Fruit fly (Drosophila melanogaster) whole organism, wandering third instar larva: ENCODE results near the gene jvl.

Source experiments
- Abd-B ChIP-seq: fragments of >200 bp; optimal IDR thresholded peaks from 2 replicates; lab custom pipeline; 2017; ENCODE audit warnings: missing biosample characterization, missing genetic modification characterization
- CG32264 ChIP-seq: fragments of 200-800 bp; sonication (Bioruptor generic); optimal IDR thresholded peaks from 2 replicates; lab custom pipeline; 2016; ENCODE audit warnings: missing biosample characterization, missing genetic modification characterization
- CrebA ChIP-seq: fragments of 200-800 bp; sonication (Bioruptor generic); optimal IDR thresholded peaks from 2 replicates; lab custom pipeline; 2016; ENCODE audit warnings: missing biosample characterization, mild to moderate bottlenecking, missing genetic modification characterization, borderline replicate concordance
- Dfd ChIP-seq: fragments of >200 bp; optimal IDR thresholded peaks from 2 replicates; lab custom pipeline; 2017; ENCODE audit warnings: missing biosample characterization, missing genetic modification characterization
- Dif ChIP-seq: fragments of 200-275, 200-300 bp; sonication (Bioruptor generic); optimal IDR thresholded peaks from 2 replicates; lab custom pipeline; 2018; ENCODE audit warnings: missing biosample characterization, missing genetic modification characterization; ENCODE audit not compliant: partially characterized antibody
- HLH106 ChIP-seq: fragments of 200-800 bp; optimal IDR thresholded peaks from 3 replicates; lab custom pipeline; 2019; ENCODE audit warnings: missing biosample characterization, mild to moderate bottlenecking, missing genetic modification characterization, moderate library complexity
- Hnf4 ChIP-seq: fragments of 200-800 bp; sonication (Bioruptor generic); optimal IDR thresholded peaks from 2 replicates; lab custom pipeline; 2016; ENCODE audit warnings: missing biosample characterization, mild to moderate bottlenecking, missing genetic modification characterization
- Hr78 ChIP-seq: fragments of >200 bp; optimal IDR thresholded peaks from 2 replicates; lab custom pipeline; 2017; ENCODE audit warnings: missing biosample characterization, missing genetic modification characterization
- Hr83 ChIP-seq: fragments of 200-300 bp; sonication (Bioruptor generic); optimal IDR thresholded peaks from 2 replicates; lab custom pipeline; 2016; ENCODE audit warnings: missing biosample characterization, mild to moderate bottlenecking, missing genetic modification characterization, moderate library complexity; ENCODE audit not compliant: poor library complexity, severe bottlenecking
- Jra ChIP-seq: sonication (Bioruptor generic); optimal IDR thresholded peaks from 2 replicates; lab custom pipeline; 2016; ENCODE audit warnings: missing biosample characterization, missing genetic modification characterization
- Mio ChIP-seq: sonication (Bioruptor generic); optimal IDR thresholded peaks from 2 replicates; lab custom pipeline; 2016; ENCODE audit warnings: missing biosample characterization, missing genetic modification characterization
- Myc ChIP-seq: fragments of >200 bp; optimal IDR thresholded peaks from 2 replicates; lab custom pipeline; 2017
- OdsH ChIP-seq: fragments of 200-800 bp; sonication (Bioruptor generic); optimal IDR thresholded peaks from 2 replicates; lab custom pipeline; 2016; ENCODE audit warnings: missing biosample characterization, mild to moderate bottlenecking, missing genetic modification characterization
- Rel ChIP-seq, 2 experiments: fragments of 200-800 bp; sonication (Bioruptor generic) in 1 of 2; optimal IDR thresholded peaks; 2 replicates in 1 of 2; 3 replicates in 1 of 2; lab custom pipeline; 2016 to 2019; ENCODE audit warnings: mild to moderate bottlenecking in 2 of 2, missing biosample characterization in 2 of 2, missing genetic modification characterization in 2 of 2, moderate library complexity in 1 of 2
- Sp1 ChIP-seq: fragments of 200-800 bp; sonication (Bioruptor generic); optimal IDR thresholded peaks from 3 replicates; lab custom pipeline; 2019; ENCODE audit warnings: missing biosample characterization, mild to moderate bottlenecking, missing genetic modification characterization, moderate library complexity
- br ChIP-seq: fragments of 200-800 bp; sonication (Bioruptor generic); optimal IDR thresholded peaks from 2 replicates; lab custom pipeline; 2016; ENCODE audit warnings: missing biosample characterization, missing genetic modification characterization
- brk ChIP-seq: fragments of 200-800 bp; sonication (Bioruptor generic); optimal IDR thresholded peaks from 2 replicates; lab custom pipeline; 2016; ENCODE audit warnings: missing biosample characterization, mild to moderate bottlenecking, missing genetic modification characterization
- dl ChIP-seq, 2 experiments: fragments of 175-275, 200-275 bp in 1 of 2; fragments of 200-275 bp in 1 of 2; sonication (Bioruptor generic); optimal IDR thresholded peaks; lab custom pipeline; 2018; ENCODE audit warnings: mild to moderate bottlenecking in 2 of 2, missing biosample characterization in 2 of 2, missing genetic modification characterization in 2 of 2, moderate library complexity in 2 of 2; ENCODE audit not compliant: partially characterized antibody in 2 of 2, insufficient read depth in 1 of 2
- dmrt93B ChIP-seq: fragments of 200-800 bp; sonication (Bioruptor generic); optimal IDR thresholded peaks from 2 replicates; lab custom pipeline; 2018; ENCODE audit warnings: missing biosample characterization, mild to moderate bottlenecking, missing genetic modification characterization
- dsf ChIP-seq: sonication (Bioruptor generic); optimal IDR thresholded peaks from 2 replicates; lab custom pipeline; 2016; ENCODE audit warnings: missing biosample characterization, missing genetic modification characterization, borderline replicate concordance
- ey ChIP-seq: fragments of 200-800 bp; sonication (Bioruptor generic); optimal IDR thresholded peaks from 2 replicates; lab custom pipeline; 2016; ENCODE audit warnings: missing biosample characterization, missing genetic modification characterization
- foxo ChIP-seq, 2 experiments: fragments of 200-800 bp; sonication (Bioruptor generic); optimal IDR thresholded peaks; 2 replicates in 1 of 2; 3 replicates in 1 of 2; lab custom pipeline; 2016 to 2017; ENCODE audit warnings: missing biosample characterization in 2 of 2, missing genetic modification characterization in 2 of 2
- fru ChIP-seq: fragments of 200-800 bp; sonication (Bioruptor generic); optimal IDR thresholded peaks from 3 replicates; lab custom pipeline; 2016; ENCODE audit warnings: missing biosample characterization, mild to moderate bottlenecking, missing genetic modification characterization
- h ChIP-seq: fragments of 200-800 bp; sonication (Bioruptor generic); optimal IDR thresholded peaks from 3 replicates; lab custom pipeline; 2016; ENCODE audit warnings: missing biosample characterization, mild to moderate bottlenecking, missing genetic modification characterization
- jim ChIP-seq: fragments of 175-275, 200-325 bp; sonication (Bioruptor generic); optimal IDR thresholded peaks from 2 replicates; lab custom pipeline; 2016; ENCODE audit warnings: missing biosample characterization, mild to moderate bottlenecking, missing genetic modification characterization
- pan ChIP-seq: fragments of >200 bp; optimal IDR thresholded peaks from 2 replicates; lab custom pipeline; 2017
- psq ChIP-seq: fragments of 200-800 bp; sonication (Bioruptor generic); optimal IDR thresholded peaks from 3 replicates; lab custom pipeline; 2017; ENCODE audit warnings: missing biosample characterization, mild to moderate bottlenecking, missing genetic modification characterization, moderate library complexity
- rgr ChIP-seq: fragments of 200-800 bp; sonication (Bioruptor generic); optimal IDR thresholded peaks from 3 replicates; lab custom pipeline; 2016; ENCODE audit warnings: missing biosample characterization, mild to moderate bottlenecking, missing genetic modification characterization
- sv ChIP-seq: fragments of 200-800 bp; sonication (Bioruptor generic); optimal IDR thresholded peaks from 3 replicates; lab custom pipeline; 2016; ENCODE audit warnings: missing biosample characterization, missing genetic modification characterization
- tai ChIP-seq: sonication (Bioruptor generic); optimal IDR thresholded peaks from 2 replicates; lab custom pipeline; 2016; ENCODE audit warnings: missing biosample characterization, missing genetic modification characterization
- woc ChIP-seq: sonication (Bioruptor generic); optimal IDR thresholded peaks from 2 replicates; lab custom pipeline; 2016; ENCODE audit warnings: missing biosample characterization, mild to moderate bottlenecking, missing genetic modification characterization

Gene jvl

DNA sequence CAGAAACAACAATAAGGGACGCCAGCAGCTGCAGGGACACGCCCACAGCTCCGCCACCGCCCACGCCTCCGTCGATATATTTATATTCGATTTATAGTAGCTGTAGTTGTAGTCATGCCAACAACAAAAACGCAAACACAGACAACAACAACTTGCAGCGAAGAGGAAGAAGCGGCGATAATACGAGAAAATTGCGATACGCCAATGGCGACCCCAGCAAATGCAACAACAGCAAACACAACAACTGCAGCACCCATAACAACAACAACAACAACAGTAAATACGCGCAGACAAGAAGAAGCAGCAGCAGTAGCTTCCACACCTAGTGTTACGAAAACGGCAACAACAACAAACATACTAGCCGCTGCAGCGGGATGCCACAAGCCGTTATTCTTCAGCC lies 682 bp downstream of the jvl start:
- no peak for TF ChIP-seq Hr78 (GFP tag; lab: Kevin White, UChicago)
- TF ChIP-seq Dfd (GFP tag; lab: Kevin White, UChicago): peak; percentile 57
- TF ChIP-seq Rel (GFP tag; optimal IDR thresholded peaks at IDR 0.05; lab: Kevin White, UChicago): no peak
- no peak for TF ChIP-seq Rel (tag; optimal IDR thresholded peaks at IDR 0.05; lab: Kevin White, UChicago)
- TF ChIP-seq CG32264: no peak

DNA sequence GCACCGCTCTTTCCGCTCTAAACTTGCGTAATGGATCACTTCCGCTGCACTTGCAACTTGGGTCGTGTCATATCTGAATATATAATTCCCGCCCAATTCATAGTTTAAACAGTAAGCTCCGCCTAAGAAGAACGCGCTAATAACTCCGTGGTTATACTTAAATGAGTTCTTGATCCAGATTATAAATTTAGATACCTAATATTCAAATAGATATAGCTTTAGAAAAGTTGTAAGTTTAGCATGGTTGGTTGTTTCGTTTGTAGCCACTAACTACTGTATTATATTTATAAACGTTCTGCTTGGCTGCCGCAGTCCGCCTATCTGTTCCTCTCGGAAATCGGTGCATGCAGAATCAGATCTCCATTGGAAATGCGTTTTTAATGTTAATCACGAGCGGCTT lies 1.5 kb downstream of the jvl start:
- TF ChIP-seq sv (peak; percentile 32), dmrt93B (GFP tag; lab: Kevin White, UChicago) (no peak), Myc (lab: Kevin White, UChicago) (no peak), dsf (GFP tag; lab: Kevin White, UChicago) (no peak), Hnf4 (GFP tag; lab: Kevin White, UChicago) (peak; percentile 26), br (GFP tag; lab: Kevin White, UChicago) (peak; percentile 52), brk (GFP tag; lab: Kevin White, UChicago) (peak; percentile 14), woc (no peak), ey (GFP tag; lab: Kevin White, UChicago) (peak; percentile 39), jim (GFP tag; lab: Kevin White, UChicago) (no peak), HLH106 (peak; percentile 25), Sp1 (GFP tag; lab: Kevin White, UChicago) (peak; percentile 13), Jra (GFP tag; lab: Kevin White, UChicago) (no peak), h (peak; percentile 43), CrebA (no peak), rgr (GFP tag; lab: Kevin White, UChicago) (peak; percentile 6), Mio (GFP tag; lab: Kevin White, UChicago) (no peak), Abd-B (GFP tag; lab: Kevin White, UChicago) (no peak), Hr83 (GFP tag; lab: Kevin White, UChicago) (no peak), psq (peak; percentile 10), Dfd (GFP tag; lab: Kevin White, UChicago) (no peak), fru (GFP tag; lab: Kevin White, UChicago) (peak; percentile 60), foxo (GFP tag; optimal IDR thresholded peaks at IDR 0.05; lab: Kevin White, UChicago) (peak in 1 of 2 experiments; percentile 59)

DNA sequence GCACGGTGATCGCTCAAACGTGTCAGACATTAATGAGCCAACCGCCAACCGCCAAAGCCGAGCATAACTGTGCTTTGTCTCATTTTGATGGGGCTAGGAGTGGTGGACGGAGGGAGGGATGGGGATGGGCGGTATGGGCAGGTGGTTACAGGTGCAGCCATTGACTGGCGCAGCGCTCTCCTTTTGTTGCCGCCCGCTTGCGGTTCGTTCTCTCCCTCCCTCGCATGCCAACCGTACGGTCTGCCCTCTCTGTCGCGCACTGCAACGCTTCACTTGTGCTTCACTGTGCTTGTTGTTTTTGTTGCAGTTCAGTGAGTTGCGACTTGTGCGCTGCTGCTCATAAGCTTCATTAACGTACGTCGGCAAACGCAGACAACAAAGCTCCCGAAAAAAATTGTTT lies 2.0 kb downstream of the jvl start:
- TF ChIP-seq Rel (GFP tag; optimal IDR thresholded peaks at IDR 0.05; lab: Kevin White, UChicago) (no peak), Rel (tag; optimal IDR thresholded peaks at IDR 0.05; lab: Kevin White, UChicago) (peak; percentile 3), Sp1 (GFP tag; lab: Kevin White, UChicago) (no peak)
- TF ChIP-seq, all 38 proteins: peak for 1

DNA sequence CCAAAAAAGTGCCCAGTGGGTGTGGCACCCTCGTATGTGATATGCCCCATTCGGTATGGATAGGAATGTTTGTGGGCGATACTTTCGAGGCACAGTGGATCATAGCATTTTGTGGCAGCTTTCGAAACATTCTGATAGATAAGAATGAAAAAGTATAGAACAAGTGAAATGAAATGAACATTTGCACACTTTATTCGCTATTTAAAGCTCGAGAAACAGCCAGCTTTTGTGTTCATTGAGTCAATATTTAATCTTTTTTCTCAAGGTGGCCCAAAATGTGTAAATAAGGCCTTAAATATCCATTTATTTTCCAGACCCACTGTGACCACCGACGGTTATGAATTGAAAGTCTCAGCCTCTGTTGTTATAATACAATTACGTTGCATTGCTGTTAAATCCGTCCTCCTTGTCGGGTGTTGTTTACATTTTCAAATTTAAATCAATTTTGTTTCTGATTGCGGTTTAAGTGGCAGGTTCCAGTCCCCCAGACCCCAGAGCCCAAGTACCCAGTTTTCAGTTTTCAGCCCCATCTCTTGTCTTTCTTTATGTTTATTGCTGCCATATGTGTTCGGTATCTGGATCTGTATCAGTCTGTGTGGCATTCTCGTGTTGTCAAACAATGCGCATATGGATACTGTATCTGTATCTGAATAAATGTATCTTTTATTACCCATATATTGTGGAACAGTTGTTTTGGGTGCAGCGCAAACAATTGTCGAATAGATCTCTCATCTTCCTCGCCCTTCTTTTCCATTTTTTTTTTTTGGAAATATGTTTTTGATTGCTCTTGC lies 3.2 kb downstream of the jvl start:
- TF ChIP-seq Rel (GFP tag; optimal IDR thresholded peaks at IDR 0.05; lab: Kevin White, UChicago) (no peak), Rel (tag; optimal IDR thresholded peaks at IDR 0.05; lab: Kevin White, UChicago) (peak; percentile 44), OdsH (peak; percentile 33), pan (lab: Kevin White, UChicago) (no peak), woc (no peak), brk (GFP tag; lab: Kevin White, UChicago) (no peak), jim (GFP tag; lab: Kevin White, UChicago) (no peak), tai (GFP tag; lab: Kevin White, UChicago) (no peak), Hr78 (GFP tag; lab: Kevin White, UChicago) (no peak), fru (GFP tag; lab: Kevin White, UChicago) (peak; percentile 50), rgr (GFP tag; lab: Kevin White, UChicago) (peak; percentile 52), h (peak; percentile 61), sv (no peak), Hr83 (GFP tag; lab: Kevin White, UChicago) (peak; percentile 74), br (GFP tag; lab: Kevin White, UChicago) (peak; percentile 40), Hnf4 (GFP tag; lab: Kevin White, UChicago) (no peak), CG32264 (no peak), foxo (GFP tag; optimal IDR thresholded peaks at IDR 0.05; lab: Kevin White, UChicago) (peak in 1 of 2 experiments; percentile 40), CrebA (no peak), Sp1 (GFP tag; lab: Kevin White, UChicago) (peak; percentile 61), Dif (no peak), dmrt93B (GFP tag; lab: Kevin White, UChicago) (peak; percentile 11), dl (GFP tag; optimal IDR thresholded peaks at IDR 0.05; lab: Kevin White, UChicago; ENCODE audit: insufficient read depth in 1 of 2, partially characterized antibody in 2 of 2) (no peak), HLH106 (peak; percentile 23), ey (GFP tag; lab: Kevin White, UChicago) (no peak), psq (no peak)
